Fruit fly (Drosophila melanogaster): ENCODE measurements around the gene CG7706.

Gene CG7706

dm6 chr3R:18669812-18670211 lies 7.8 kb upstream of the CG7706 start (continued):
- TF ChIP-seq Dll (GFP tag; IDR thresholded peaks at IDR 0.05; ENCODE audit: partially characterized antibody): no peak
- peak; percentile 48 for TF ChIP-seq CG10543 (GFP tag; optimal IDR thresholded peaks at IDR 0.05)
- no peak for TF ChIP-seq gsb (GFP tag; IDR thresholded peaks at IDR 0.05)
- 0 out of 2 replicates have a peak, but pooled peaks have one; percentile 4 for TF ChIP-seq CG17328 (GFP tag; IDR thresholded peaks at IDR 0.05)
- TF ChIP-seq az2 (GFP tag; optimal IDR thresholded peaks at IDR 0.05): peak; percentile 7
- no peak for TF ChIP-seq dm (GFP tag; optimal IDR thresholded peaks at IDR 0.05)
- TF ChIP-seq chn (GFP tag; optimal IDR thresholded peaks at IDR 0.05): peak; percentile 11
- TF ChIP-seq unpg (GFP tag; optimal IDR thresholded peaks at IDR 0.05): peak; percentile 2
- no peak for TF ChIP-seq dmrt11E (tag; optimal IDR thresholded peaks at IDR 0.05)
- TF ChIP-seq TFAM (GFP tag; optimal IDR thresholded peaks at IDR 0.05): no peak
- no peak for TF ChIP-seq lilli (GFP tag; optimal IDR thresholded peaks at IDR 0.05)
- no peak for TF ChIP-seq kah (GFP tag; optimal IDR thresholded peaks at IDR 0.05)
- peak; percentile 67 for TF ChIP-seq CG11504 (tag; optimal IDR thresholded peaks at IDR 0.05)
- peak; percentile 46; the same call in 1 of the 2 replicates for TF ChIP-seq Xrp1 (GFP tag; IDR thresholded peaks at IDR 0.05)
- no peak for TF ChIP-seq NFAT (GFP tag; IDR thresholded peaks at IDR 0.05)
- no peak for TF ChIP-seq Dip2 (GFP tag; IDR thresholded peaks at IDR 0.05)
- TF ChIP-seq sug (tag; optimal IDR thresholded peaks at IDR 0.05): no peak
- TF ChIP-seq CG10565 (GFP tag; optimal IDR thresholded peaks at IDR 0.05): no peak
- TF ChIP-seq lov (optimal IDR thresholded peaks at IDR 0.05): no peak
- no peak for TF ChIP-seq lov (GFP tag; IDR thresholded peaks at IDR 0.05)
- TF ChIP-seq sens (GFP tag): peak; percentile 73
- no peak for TF ChIP-seq Neu2 (GFP tag; optimal IDR thresholded peaks at IDR 0.05; ENCODE audit: borderline replicate concordance)
- peak; percentile 20 for TF ChIP-seq mam (GFP tag; optimal IDR thresholded peaks at IDR 0.05)
- peak; percentile 9 for TF ChIP-seq Ssrp (tag; optimal IDR thresholded peaks at IDR 0.05)
- TF ChIP-seq HLH3B (GFP tag; IDR thresholded peaks at IDR 0.05): 0 out of 2 replicates have a peak, but pooled peaks have one; percentile 20
- TF ChIP-seq CG7357 (GFP tag; IDR thresholded peaks at IDR 0.05): no peak
- no peak for TF ChIP-seq Optix (GFP tag; IDR thresholded peaks at IDR 0.05)
- no peak for TF ChIP-seq CG12219 (GFP tag; optimal IDR thresholded peaks at IDR 0.05)
- no peak for TF ChIP-seq E2f2 (GFP tag; IDR thresholded peaks at IDR 0.05)
- peak; percentile 5 for TF ChIP-seq Blimp-1 (GFP tag; optimal IDR thresholded peaks at IDR 0.05)
- TF ChIP-seq Ptx1 (GFP tag; IDR thresholded peaks at IDR 0.05): peak; percentile 43
- TF ChIP-seq Lim3 (GFP tag; IDR thresholded peaks at IDR 0.05): no peak
- no peak for TF ChIP-seq her (GFP tag; optimal IDR thresholded peaks at IDR 0.05)
- peak; percentile 20; the same call in 1 of the 2 replicates for TF ChIP-seq CG3847 (GFP tag; IDR thresholded peaks at IDR 0.05)
- no peak for TF ChIP-seq Bdp1 (GFP tag; optimal IDR thresholded peaks at IDR 0.05)
- TF ChIP-seq ab (GFP tag; optimal IDR thresholded peaks at IDR 0.05): no peak
- no peak for TF ChIP-seq Nf-YC (tag; optimal IDR thresholded peaks at IDR 0.05)
- no peak for TF ChIP-seq Opbp (GFP tag; IDR thresholded peaks at IDR 0.05; ENCODE audit: partially characterized antibody)
- no peak for TF ChIP-seq ato (GFP tag; IDR thresholded peaks at IDR 0.05; ENCODE audit: partially characterized antibody)
- no peak for TF ChIP-seq D (optimal IDR thresholded peaks at IDR 0.05)
- no peak for TF ChIP-seq D (GFP tag; optimal IDR thresholded peaks at IDR 0.05)
- TF ChIP-seq Hr51 (GFP tag; optimal IDR thresholded peaks at IDR 0.05): peak in 1 of 2 experiments; percentile 13
- no peak for TF ChIP-seq CG2678 (tag; optimal IDR thresholded peaks at IDR 0.05)
- TF ChIP-seq CG12659 (GFP tag; optimal IDR thresholded peaks at IDR 0.05): peak; percentile 10
- no peak for TF ChIP-seq CG33213 (GFP tag; optimal IDR thresholded peaks at IDR 0.05)
- no peak for TF ChIP-seq abd-A (tag; optimal IDR thresholded peaks at IDR 0.05)
- TF ChIP-seq phol (tag; optimal IDR thresholded peaks at IDR 0.05): peak; percentile 17
- TF ChIP-seq MESR4 (GFP tag; optimal IDR thresholded peaks at IDR 0.05): no peak
- TF ChIP-seq CG15479 (GFP tag; optimal IDR thresholded peaks at IDR 0.05): no peak
- no peak for TF ChIP-seq ken (GFP tag; IDR thresholded peaks at IDR 0.05)
- TF ChIP-seq D19A (tag; optimal IDR thresholded peaks at IDR 0.05): no peak
- TF ChIP-seq Jarid2 (GFP tag; optimal IDR thresholded peaks at IDR 0.05): no peak
